Worm (Caenorhabditis elegans) whole organism, early embryonic: ENCODE measurements around the gene Y53F4B.24.
"Not testable (repeated sequence)": the region's sequence is repeated elsewhere in the genome, so short reads cannot be mapped to it uniquely, and the experiment has no call there.

Experiments
- B0310.2 ChIP-seq: sonication (generic microtip); optimal IDR thresholded peaks from 2 replicates; lab custom pipeline; 2016; ENCODE audit warnings: mild to moderate bottlenecking, missing genetic modification characterization, missing compliant biosample characterization
- F13C5.2 ChIP-seq: sonication (generic microtip); optimal IDR thresholded peaks from 2 replicates; lab custom pipeline; 2017; ENCODE audit warnings: mild to moderate bottlenecking, missing genetic modification characterization, inconsistent platforms, missing compliant biosample characterization
- aly-1 ChIP-seq: sonication (generic microtip); optimal IDR thresholded peaks from 2 replicates; lab custom pipeline; 2016; ENCODE audit warnings: missing genetic modification characterization, missing compliant biosample characterization
- ama-1 ChIP-seq: fragments of 150-350 bp; optimal IDR thresholded peaks from 2 replicates; lab custom pipeline; 2014
- ceh-13 ChIP-seq: fragments of 200-800 bp; sonication (Bioruptor generic); optimal IDR thresholded peaks from 2 replicates; lab custom pipeline; 2018; ENCODE audit warnings: mild to moderate bottlenecking, missing genetic modification characterization, missing compliant biosample characterization
- ceh-36 ChIP-seq: sonication (generic microtip); optimal IDR thresholded peaks from 2 replicates; lab custom pipeline; 2016; ENCODE audit warnings: missing genetic modification characterization, inconsistent platforms, missing compliant biosample characterization
- ets-7 ChIP-seq: sonication (generic microtip); optimal IDR thresholded peaks from 2 replicates; lab custom pipeline; 2016; ENCODE audit warnings: missing genotype, missing genetic modification characterization, missing compliant biosample characterization
- flt-1 ChIP-seq: fragments of 200-800 bp; sonication (Bioruptor generic); IDR thresholded peaks from 2 replicates; pipeline ENCODE4 v1.3.6; 2022; ENCODE audit warnings: missing genetic modification characterization, missing compliant biosample characterization
- hmbx-1 ChIP-seq: sonication (generic microtip); optimal IDR thresholded peaks from 2 replicates; lab custom pipeline; 2016; ENCODE audit warnings: mild to moderate bottlenecking, missing genetic modification characterization, missing compliant biosample characterization
- hmg-4 ChIP-seq: fragments of 200-800 bp; sonication (Bioruptor generic); optimal IDR thresholded peaks from 2 replicates; lab custom pipeline; 2018; ENCODE audit warnings: mild to moderate bottlenecking, missing genetic modification characterization, missing compliant biosample characterization
- hnd-1 ChIP-seq: sonication (generic microtip); optimal IDR thresholded peaks from 2 replicates; lab custom pipeline; 2016; ENCODE audit warnings: missing genetic modification characterization, missing compliant biosample characterization
- pes-1 ChIP-seq: fragments of 200-800 bp; sonication (Bioruptor generic); IDR thresholded peaks from 2 replicates; pipeline ENCODE4 v1.3.6; 2022; ENCODE audit warnings: missing genetic modification reagents, missing genetic modification characterization, missing compliant biosample characterization
- scrt-1 ChIP-seq: fragments of 200-800 bp; sonication (Bioruptor generic); IDR thresholded peaks from 2 replicates; pipeline ENCODE4 v1.3.6; 2022; ENCODE audit warnings: missing genetic modification characterization, missing compliant biosample characterization
- sea-1 ChIP-seq: fragments of 200-800 bp; sonication (Bioruptor generic); conservative IDR thresholded peaks from 2 replicates; pipeline ENCODE4 v1.3.6; 2022; ENCODE audit warnings: missing genetic modification characterization, missing compliant biosample characterization
- tbx-11 ChIP-seq: fragments of 200-800 bp; sonication (Bioruptor generic); IDR thresholded peaks from 2 replicates; pipeline ENCODE4 v1.3.6; 2022; ENCODE audit warnings: missing genetic modification characterization, missing compliant biosample characterization
- tbx-37 ChIP-seq: fragments of 200-800 bp; sonication (Bioruptor generic); conservative IDR thresholded peaks from 2 replicates; pipeline ENCODE4 v1.3.6; 2022; ENCODE audit warnings: missing genetic modification reagents, missing genetic modification characterization, missing compliant biosample characterization
- tra-4 ChIP-seq: sonication (generic microtip); optimal IDR thresholded peaks from 2 replicates; lab custom pipeline; 2017; ENCODE audit warnings: missing genetic modification characterization, missing compliant biosample characterization

Y53F4B.24 gene

DNA sequence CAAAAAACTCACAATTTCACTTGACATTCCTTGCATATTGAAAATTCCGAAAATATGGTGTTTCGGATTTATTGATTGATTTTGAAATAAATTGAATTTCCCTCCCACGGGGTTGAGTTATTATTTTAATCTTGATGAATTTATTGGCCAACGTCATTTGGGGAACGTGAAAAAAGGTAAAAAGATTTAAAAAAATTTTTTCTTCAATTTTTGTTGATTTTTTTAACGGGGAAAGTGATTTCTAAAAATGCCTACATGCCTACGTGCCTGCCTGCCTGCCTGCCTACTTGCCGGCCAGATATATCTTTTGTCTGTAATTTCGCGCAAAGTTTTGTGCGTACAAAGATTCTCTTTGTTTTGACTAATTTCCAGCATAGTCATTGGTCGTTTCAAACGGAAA, at the start of gene Y53F4B.24:
Y53F4B.24 (minus strand) TSS at position 101 of the 400 bp plus-strand sequence.
- TF ChIP-seq ceh-36 (tag; lab: Kevin White, UChicago) = no peak
- TF ChIP-seq hnd-1 = no peak
- TF ChIP-seq aly-1 (tag; lab: Kevin White, UChicago) = no peak
- no peak for TF ChIP-seq B0310.2 (tag; lab: Kevin White, UChicago)

DNA sequence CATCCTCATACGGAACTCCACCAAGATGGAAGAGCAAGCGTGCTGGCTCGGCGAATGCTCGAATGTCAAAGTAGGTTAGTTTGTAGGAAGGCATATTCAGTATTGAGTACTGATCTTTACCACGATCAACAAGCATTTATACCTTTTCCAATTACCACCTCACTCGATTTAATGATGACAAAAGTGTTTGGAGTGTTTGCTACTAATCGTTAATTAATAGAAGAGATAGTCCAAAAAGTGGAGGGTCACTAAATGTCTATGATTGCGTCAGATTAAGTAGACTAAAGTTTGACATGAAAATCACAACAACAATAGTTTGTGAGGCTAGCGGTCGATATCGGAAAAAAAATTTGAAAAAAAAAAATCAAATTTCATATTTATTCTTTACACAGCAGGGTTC, 48.9 kb upstream of the Y53F4B.24 start, which contains the start of gene gst-34:
gst-34 (minus strand) TSS at position 101 of the 400 bp plus-strand sequence.
- TF ChIP-seq aly-1 (tag; lab: Kevin White, UChicago) (no peak), ceh-13 (no peak), hmg-4 (GFP tag; lab: Kevin White, UChicago) (no peak), tbx-11 (no peak), sea-1 (GFP tag; lab: Robert Waterston, UW) (no peak)

DNA sequence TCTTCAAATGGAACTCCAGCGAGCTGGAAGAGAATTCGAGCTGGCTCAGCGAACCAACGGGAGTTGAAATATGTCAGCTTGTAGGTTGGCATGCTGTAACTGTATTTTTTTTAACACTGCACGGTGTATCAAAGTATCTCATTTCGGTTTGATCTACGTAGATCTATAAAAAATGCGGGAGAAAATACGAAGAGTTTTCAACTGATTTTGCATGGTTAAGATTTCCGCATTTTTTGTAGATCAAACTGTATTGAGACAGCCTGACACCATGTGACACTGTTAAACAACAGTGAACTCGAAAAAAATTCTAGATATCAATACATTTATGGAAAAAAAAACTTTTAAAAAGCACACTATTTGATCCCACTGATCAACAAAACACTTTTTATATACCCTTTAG, 44.3 kb upstream of the Y53F4B.24 start, which contains the start of gene gst-32:
gst-32 (minus strand) TSS at position 101 of the 400 bp plus-strand sequence.
- TF ChIP-seq hmbx-1 (tag; lab: Kevin White, UChicago) = no peak
- TF ChIP-seq aly-1 (tag; lab: Kevin White, UChicago) = no peak
- no peak for TF ChIP-seq B0310.2 (tag; lab: Kevin White, UChicago)
- no peak for TF ChIP-seq tbx-11
- TF ChIP-seq scrt-1 = no peak
- no peak for TF ChIP-seq tbx-37 (GFP tag; lab: Robert Waterston, UW)
- TF ChIP-seq tra-4 = no peak
- TF ChIP-seq hnd-1 = no peak
- TF ChIP-seq pes-1 (GFP tag; lab: Robert Waterston, UW) = no peak
- TF ChIP-seq ceh-36 (tag; lab: Kevin White, UChicago) = no peak
- no peak for TF ChIP-seq ama-1
- no peak for TF ChIP-seq hmg-4 (GFP tag; lab: Kevin White, UChicago)
- TF ChIP-seq ceh-13 = no peak

DNA sequence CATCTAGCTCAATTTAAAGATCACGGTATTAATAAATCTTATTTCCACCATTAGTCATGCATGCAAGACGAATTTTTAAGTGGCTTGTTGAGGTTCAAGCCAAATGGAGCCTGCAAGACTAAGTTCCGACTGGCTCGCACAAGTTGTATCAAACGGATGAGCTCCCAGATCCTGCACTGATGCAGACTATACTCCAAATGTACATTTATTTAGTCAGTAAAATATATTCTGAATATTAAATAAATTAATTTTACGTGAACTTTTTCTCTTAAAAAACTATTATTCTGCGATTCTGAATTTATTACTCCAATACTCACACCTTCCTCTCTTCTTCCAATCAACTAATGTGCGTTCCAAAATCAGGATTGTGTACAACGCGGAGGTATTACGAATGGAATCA, 41.4 kb upstream of the Y53F4B.24 start, which contains the start of gene Y53F4B.36:
Y53F4B.36 (plus strand) TSS at position 301 of the 400 bp plus-strand sequence.
- TF ChIP-seq tra-4 (no peak), hmbx-1 (tag; lab: Kevin White, UChicago) (no peak), ceh-13 (no peak), hmg-4 (GFP tag; lab: Kevin White, UChicago) (no peak), F13C5.2 (tag; lab: Kevin White, UChicago) (no peak), B0310.2 (tag; lab: Kevin White, UChicago) (no peak), tbx-11 (no peak)

DNA sequence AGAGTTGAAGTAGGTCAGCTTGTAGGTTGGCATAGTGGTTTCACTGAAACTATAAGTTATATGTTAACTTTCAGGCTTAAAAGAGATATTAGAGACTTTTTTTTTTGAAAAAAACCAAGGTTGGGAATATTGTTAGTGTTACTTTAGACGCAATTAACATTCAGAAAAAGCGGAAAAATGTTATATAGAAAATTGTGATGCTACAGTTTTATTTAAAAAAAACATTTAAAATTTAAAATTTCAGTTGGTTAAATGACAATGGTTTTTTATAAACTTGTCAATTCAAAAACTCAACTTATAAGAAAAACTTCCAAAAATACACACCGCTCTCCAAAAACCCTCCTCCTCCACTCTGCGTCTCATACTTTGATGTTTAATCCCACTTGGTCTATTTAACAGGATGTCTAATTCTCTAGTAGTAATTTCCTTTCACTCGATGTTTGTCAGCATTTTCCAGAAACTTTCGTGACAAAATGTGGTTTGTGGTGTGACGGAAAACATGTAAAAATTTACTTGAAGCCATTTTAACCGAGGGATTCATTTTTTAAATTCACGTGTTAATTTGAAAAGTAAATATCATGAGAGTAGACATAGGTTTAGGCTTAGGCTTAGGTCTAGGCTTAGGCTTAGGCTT, 40.8 kb upstream of the Y53F4B.24 start, which contains the start of gene gst-31:
gst-31 (minus strand) TSS at position 51 of the 634 bp plus-strand sequence.
- no peak for TF ChIP-seq ets-7 (tag; lab: Kevin White, UChicago)
- TF ChIP-seq B0310.2 (tag; lab: Kevin White, UChicago) = no peak
- no peak for TF ChIP-seq tbx-37 (GFP tag; lab: Robert Waterston, UW)
- TF ChIP-seq ceh-36 (tag; lab: Kevin White, UChicago) = no peak
- no peak for TF ChIP-seq ceh-13
- TF ChIP-seq hmg-4 (GFP tag; lab: Kevin White, UChicago) = no peak
- no peak for TF ChIP-seq sea-1 (GFP tag; lab: Robert Waterston, UW)
- no peak for TF ChIP-seq ama-1
- TF ChIP-seq tra-4 = no peak
- no peak for TF ChIP-seq flt-1 (GFP tag; lab: Robert Waterston, UW)
- no peak for TF ChIP-seq hmbx-1 (tag; lab: Kevin White, UChicago)
- no peak for TF ChIP-seq scrt-1

DNA sequence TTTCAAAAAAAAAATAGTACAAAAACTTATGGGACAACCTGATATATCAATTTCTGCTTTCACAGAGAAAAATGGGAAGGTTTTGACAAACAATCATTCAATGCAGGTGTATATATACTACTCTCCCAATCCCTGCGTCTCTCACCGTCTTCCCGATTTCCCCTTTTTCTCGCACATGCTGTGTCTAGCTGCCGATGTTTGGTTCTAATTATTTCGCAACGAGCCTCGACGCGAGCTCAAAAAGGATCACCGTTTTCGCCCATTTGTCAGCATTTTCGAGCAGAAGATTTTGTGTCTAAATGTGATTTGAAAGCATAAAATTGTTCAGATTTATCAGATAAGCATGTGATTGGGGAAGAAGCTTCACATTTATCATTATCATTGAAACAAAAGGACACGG, 38.9 kb upstream of the Y53F4B.24 start:
- TF ChIP-seq B0310.2 (tag; lab: Kevin White, UChicago) (no peak), F13C5.2 (tag; lab: Kevin White, UChicago) (no peak), aly-1 (tag; lab: Kevin White, UChicago) (no peak), flt-1 (GFP tag; lab: Robert Waterston, UW) (no peak), hmbx-1 (tag; lab: Kevin White, UChicago) (no peak), tbx-37 (GFP tag; lab: Robert Waterston, UW) (no peak), tra-4 (no peak), hmg-4 (GFP tag; lab: Kevin White, UChicago) (no peak), scrt-1 (no peak)

DNA sequence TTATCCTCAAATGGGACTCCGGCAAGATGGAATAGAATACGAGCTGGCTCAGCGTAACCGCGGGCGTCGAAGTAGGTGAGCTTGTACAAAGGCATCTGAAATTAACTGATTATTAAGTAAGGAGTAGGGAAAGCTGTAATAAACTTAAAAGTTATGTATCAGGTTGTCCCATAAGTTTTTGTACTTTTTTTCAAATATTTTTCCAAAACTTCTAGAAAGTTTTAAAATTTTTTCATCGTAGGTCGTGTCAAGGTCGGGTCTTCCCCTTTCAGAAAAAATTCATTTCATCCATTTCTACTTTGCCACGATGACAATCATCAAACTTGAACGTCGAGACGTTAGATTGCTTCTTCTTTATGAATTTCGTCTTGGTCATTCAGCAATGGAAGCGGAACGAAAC, 37.6 kb upstream of the Y53F4B.24 start, which contains the start of gene gst-39:
gst-39 (minus strand) TSS at position 101 of the 400 bp plus-strand sequence.
- TF ChIP-seq tra-4; tbx-11; tbx-37 (GFP tag; lab: Robert Waterston, UW): not testable (repeated sequence)

DNA sequence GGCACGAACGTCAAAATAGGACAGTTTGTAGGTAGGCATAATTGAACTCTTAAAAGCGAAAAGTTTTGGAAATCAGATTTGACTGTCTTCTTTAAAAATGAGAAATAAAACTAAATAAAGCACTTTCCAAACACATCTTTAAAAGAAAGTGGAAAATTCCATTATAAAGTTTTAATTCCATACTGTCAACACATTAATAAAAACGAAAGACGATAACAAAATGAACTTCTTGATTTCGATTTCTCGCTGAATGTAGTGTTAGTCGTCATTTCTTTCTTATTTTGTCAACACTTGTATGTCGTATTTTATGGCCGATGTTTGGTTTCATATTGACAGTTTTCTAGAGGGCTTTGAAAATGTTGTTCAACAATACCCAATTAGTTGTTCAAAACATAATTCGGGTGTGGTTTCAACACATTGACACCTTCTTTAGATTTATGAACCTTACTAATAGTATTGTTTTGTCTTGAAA, 35.6 kb upstream of the Y53F4B.24 start, which contains the start of gene gst-29:
gst-29 (minus strand) TSS at position 51 of the 472 bp plus-strand sequence.
- TF ChIP-seq hmg-4 (GFP tag; lab: Kevin White, UChicago) = no peak
- TF ChIP-seq F13C5.2 (tag; lab: Kevin White, UChicago) = no peak
- no peak for TF ChIP-seq sea-1 (GFP tag; lab: Robert Waterston, UW)
- TF ChIP-seq pes-1 (GFP tag; lab: Robert Waterston, UW) = no peak
- no peak for TF ChIP-seq tbx-11
- no peak for TF ChIP-seq B0310.2 (tag; lab: Kevin White, UChicago)
- no peak for TF ChIP-seq flt-1 (GFP tag; lab: Robert Waterston, UW)
- TF ChIP-seq ceh-36 (tag; lab: Kevin White, UChicago) = no peak
